Worm (Caenorhabditis elegans): ENCODE results near the gene fdgt-2.
A peak's percentile ranks its signal among the peaks of the same experiment; 100 is the strongest.

Gene fdgt-2

DNA sequence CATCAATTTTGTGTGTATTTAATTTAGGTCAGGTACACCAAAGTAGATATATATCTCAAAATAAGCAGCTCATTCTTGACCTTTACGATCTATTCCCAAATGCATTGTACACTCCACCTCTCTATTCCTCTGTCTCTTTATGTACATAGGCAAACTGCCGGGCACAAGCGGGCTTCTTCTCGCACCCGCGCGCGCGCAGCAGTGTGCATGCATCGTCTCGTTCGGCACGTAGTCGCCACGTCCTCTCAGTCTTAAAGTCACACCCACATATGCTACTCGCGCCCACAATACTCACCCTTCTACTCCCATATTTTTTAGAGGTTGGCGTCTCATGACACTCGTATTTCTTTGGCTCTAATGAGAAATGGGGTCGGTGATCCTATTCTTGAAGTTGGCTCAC, 34.0 kb downstream of the fdgt-2 start:
- TF ChIP-seq C34F6.9 (tag; optimal IDR thresholded peaks at IDR 0.05) (peak; percentile 23), zag-1 (tag; optimal IDR thresholded peaks at IDR 0.05) (peak; percentile 6), nhr-129 (tag; optimal IDR thresholded peaks at IDR 0.05) (peak; percentile 18), lin-11 (tag; optimal IDR thresholded peaks at IDR 0.05) (no peak)

DNA sequence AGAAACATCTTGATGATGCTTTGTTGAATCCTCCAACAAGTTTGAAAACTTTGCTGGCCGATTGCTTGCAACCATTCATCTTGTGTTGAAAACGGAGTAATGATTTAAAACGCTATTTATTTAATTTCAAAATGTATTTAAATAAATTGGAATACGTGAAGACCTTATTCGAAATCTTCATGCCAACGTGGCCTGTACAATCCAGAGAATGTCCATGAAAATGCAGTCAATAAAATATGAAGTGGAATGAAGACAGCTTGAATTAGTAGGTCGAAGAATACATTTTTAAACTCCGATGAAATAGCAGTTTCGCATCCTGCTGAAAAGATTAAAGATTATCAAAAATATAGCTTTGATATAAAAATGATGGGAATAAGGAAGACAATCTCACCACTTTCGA, 37.1 kb downstream of the fdgt-2 start, which contains the start of gene F22B5.5:
TSS of gene F22B5.5 (minus strand) at position 101 of the 400 bp plus-strand sequence.
- TF ChIP-seq sma-9 (GFP tag; optimal IDR thresholded peaks at IDR 0.05) (no peak), sma-9 (tag; optimal IDR thresholded peaks at IDR 0.05) (no peak), unc-55 (GFP tag; optimal IDR thresholded peaks at IDR 0.05) (no peak), gmeb-1 (tag; optimal IDR thresholded peaks at IDR 0.05) (no peak), mab-5 (tag; optimal IDR thresholded peaks at IDR 0.05) (no peak), snpc-4 (tag; optimal IDR thresholded peaks at IDR 0.05) (no peak), nhr-25 (tag; optimal IDR thresholded peaks at IDR 0.05) (no peak), lin-13 (GFP tag; optimal IDR thresholded peaks at IDR 0.05) (no peak), egl-27 (tag; optimal IDR thresholded peaks at IDR 0.05) (no peak), Y55F3AM.14 (GFP tag; optimal IDR thresholded peaks at IDR 0.05) (no peak), ceh-82 (tag; optimal IDR thresholded peaks at IDR 0.05) (no peak), ztf-11 (tag; optimal IDR thresholded peaks at IDR 0.05) (no peak), fos-1 (tag; optimal IDR thresholded peaks at IDR 0.05) (no peak)

DNA sequence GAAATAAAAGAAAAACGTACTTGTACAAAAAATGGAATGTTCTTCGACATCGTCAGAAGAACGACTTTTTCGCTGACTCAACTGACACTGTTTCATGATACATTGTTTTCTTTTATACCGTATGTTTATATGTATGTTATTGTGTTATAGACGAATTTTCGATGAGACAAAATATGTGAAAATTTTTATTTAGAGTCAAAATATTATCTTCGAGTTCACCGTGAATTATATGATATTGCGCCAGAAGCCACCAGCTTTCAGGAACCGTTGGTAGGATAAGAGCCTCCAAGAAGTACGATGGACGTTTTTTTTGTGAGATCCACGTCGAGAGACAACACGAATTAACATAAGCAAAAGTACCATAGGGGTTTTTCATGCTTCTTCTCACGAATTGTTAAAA, 38.7 kb downstream of the fdgt-2 start, which contains the start of gene F22B5.6:
TSS of gene F22B5.6 (minus strand) at position 101 of the 400 bp plus-strand sequence.
- TF ChIP-seq mdl-1 (tag; optimal IDR thresholded peaks at IDR 0.05) (no peak), crh-2 (tag; optimal IDR thresholded peaks at IDR 0.05) (no peak)

DNA sequence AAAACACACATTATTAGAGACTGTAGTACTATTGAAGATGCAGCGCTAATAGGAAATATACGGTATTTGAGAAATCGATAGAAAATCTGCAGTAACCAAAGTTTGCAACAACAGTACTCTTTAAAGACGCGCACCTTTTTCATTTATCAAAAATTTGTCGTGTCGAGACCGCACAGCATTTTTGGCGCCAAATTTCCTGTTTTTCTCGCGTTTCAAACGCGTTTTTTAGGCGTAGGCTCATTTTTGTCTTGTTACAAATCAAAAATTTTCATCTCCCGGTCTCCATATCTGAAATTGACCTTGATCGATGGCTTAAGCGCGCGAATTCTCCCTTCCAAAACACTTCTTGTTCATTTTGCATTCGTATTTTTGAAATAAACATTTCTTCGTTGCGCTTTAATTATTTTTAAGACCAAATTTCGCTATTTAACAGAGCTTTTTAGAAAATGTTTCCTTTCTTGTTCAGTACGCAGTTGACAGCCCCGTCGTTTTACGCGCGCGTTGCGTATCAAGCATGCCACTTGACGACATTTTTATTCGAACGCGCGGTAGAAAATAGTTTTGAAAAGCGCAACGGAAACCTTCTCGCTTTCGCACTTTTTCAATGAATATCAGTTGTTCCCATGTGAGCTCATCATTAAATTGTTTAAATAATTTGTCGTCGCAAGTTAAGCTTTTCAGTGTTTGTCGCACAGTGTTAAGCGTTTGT, 39.4 kb downstream of the fdgt-2 start:
- TF ChIP-seq crh-2 (tag; optimal IDR thresholded peaks at IDR 0.05), result no peak
- no peak for TF ChIP-seq elt-3 (tag; optimal IDR thresholded peaks at IDR 0.05)
- no peak for TF ChIP-seq skn-1 (tag; optimal IDR thresholded peaks at IDR 0.05)
- no peak for TF ChIP-seq lsy-2 (tag; optimal IDR thresholded peaks at IDR 0.05)
- TF ChIP-seq unc-39 (tag; optimal IDR thresholded peaks at IDR 0.05), result no peak
- TF ChIP-seq lin-39 (tag; optimal IDR thresholded peaks at IDR 0.05), result no peak
- no peak for TF ChIP-seq unc-55 (GFP tag; optimal IDR thresholded peaks at IDR 0.05)
- TF ChIP-seq blmp-1 (tag; optimal IDR thresholded peaks at IDR 0.05; ENCODE audit: insufficient read depth), result no peak
- no peak for TF ChIP-seq nhr-25 (tag; optimal IDR thresholded peaks at IDR 0.05)

DNA sequence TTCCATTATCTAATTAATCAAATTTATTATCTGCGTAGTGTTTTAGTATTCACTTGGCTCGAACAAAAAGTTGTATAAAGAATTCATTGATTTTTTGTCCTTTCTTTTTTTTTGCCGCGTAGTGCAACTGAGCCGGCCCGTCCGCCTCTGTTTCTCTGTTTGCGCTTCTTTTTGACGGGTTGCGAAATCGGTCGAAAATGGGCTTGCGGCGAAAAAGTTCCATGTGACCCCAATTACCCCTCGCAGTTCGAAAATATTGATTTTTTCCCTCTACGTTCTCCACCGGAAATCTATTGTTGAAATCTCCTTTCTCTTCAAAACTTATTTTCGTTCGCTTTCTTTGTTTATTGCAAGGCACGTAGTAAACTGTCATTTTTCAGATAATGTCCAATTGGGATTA, 40.0 kb downstream of the fdgt-2 start, which contains the start of gene zyg-9:
TSS of gene zyg-9 (plus strand) at position 381 of the 400 bp plus-strand sequence.
- TF ChIP-seq alr-1 (tag; optimal IDR thresholded peaks at IDR 0.05) (no peak), unc-55 (GFP tag; optimal IDR thresholded peaks at IDR 0.05) (peak; percentile 30), lsy-2 (tag; optimal IDR thresholded peaks at IDR 0.05) (peak in 1 of 2 experiments; percentile 29), nhr-237 (tag; optimal IDR thresholded peaks at IDR 0.05) (no peak), elt-3 (tag; optimal IDR thresholded peaks at IDR 0.05) (no peak), nhr-129 (tag; optimal IDR thresholded peaks at IDR 0.05) (peak; percentile 26), C34F6.9 (tag; optimal IDR thresholded peaks at IDR 0.05) (peak; percentile 63), nhr-21 (tag; optimal IDR thresholded peaks at IDR 0.05) (no peak)

DNA sequence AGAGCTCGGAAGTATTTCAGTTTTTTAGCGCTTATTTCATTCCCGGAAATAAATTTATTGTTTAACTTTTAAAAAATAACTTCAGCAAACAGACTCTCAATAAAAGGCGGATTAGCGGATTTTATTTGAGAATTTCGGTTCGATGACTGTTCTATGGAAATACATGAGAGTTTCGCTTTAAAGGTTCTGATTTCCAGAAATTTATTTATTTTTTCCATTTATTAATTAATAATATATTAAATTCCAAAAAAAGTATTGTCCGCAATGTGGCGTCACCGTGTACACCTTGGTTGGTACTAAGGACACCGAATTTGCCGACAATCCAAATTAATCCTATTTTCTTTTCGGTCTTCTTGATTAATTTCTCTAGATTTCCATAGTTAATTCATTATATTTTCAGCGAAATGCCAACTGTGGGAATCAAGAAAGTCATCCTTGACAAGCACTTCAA, 47.1 kb downstream of the fdgt-2 start, which contains the start of gene fars-3:
TSS of gene fars-3 (plus strand) at position 401 of the 451 bp plus-strand sequence.
- TF ChIP-seq sma-9 (GFP tag; optimal IDR thresholded peaks at IDR 0.05) (no peak), sma-9 (tag; optimal IDR thresholded peaks at IDR 0.05) (no peak), lsy-2 (tag; optimal IDR thresholded peaks at IDR 0.05) (peak in 1 of 2 experiments; percentile 49), ama-1 (optimal IDR thresholded peaks at IDR 0.05) (peak; percentile 26), C34F6.9 (tag; optimal IDR thresholded peaks at IDR 0.05) (peak; percentile 39), ztf-1 (GFP tag; conservative IDR thresholded peaks at IDR 0.05) (no peak), gmeb-1 (tag; optimal IDR thresholded peaks at IDR 0.05) (no peak), sem-4 (tag; optimal IDR thresholded peaks at IDR 0.05) (no peak), mdl-1 (tag; optimal IDR thresholded peaks at IDR 0.05) (no peak)

Measured in whole organism, L2 larva.